Worm (Caenorhabditis elegans) whole organism, L2 larva: ENCODE measurements around the gene T23G7.3.

Experiments
- egl-27 ChIP-seq: sonication (generic microtip); optimal IDR thresholded peaks from 3 replicates; lab custom pipeline; 2017; ENCODE audit warnings: missing biosample characterization, missing genetic modification reagents, missing genetic modification characterization
- mdl-1 ChIP-seq, 2 experiments: fragments of 150-350 bp in 1 of 2; sonication (generic microtip) in 1 of 2; optimal IDR thresholded peaks; 2 replicates each; lab custom pipeline; 2017; ENCODE audit warnings: missing biosample characterization in 2 of 2, missing genetic modification characterization in 2 of 2
- nhr-25 ChIP-seq: fragments of 150-350 bp; sonication (generic microtip); optimal IDR thresholded peaks from 3 replicates; lab custom pipeline; 2014; ENCODE audit warnings: missing biosample characterization, missing genetic modification characterization
- zag-1 ChIP-seq: fragments of 150-350 bp; optimal IDR thresholded peaks from 2 replicates; lab custom pipeline; 2014; ENCODE audit warnings: missing biosample characterization, missing genetic modification characterization
- ztf-11 ChIP-seq: sonication (generic microtip); optimal IDR thresholded peaks from 2 replicates; lab custom pipeline; 2017; ENCODE audit warnings: missing biosample characterization, missing genetic modification characterization

DNA sequence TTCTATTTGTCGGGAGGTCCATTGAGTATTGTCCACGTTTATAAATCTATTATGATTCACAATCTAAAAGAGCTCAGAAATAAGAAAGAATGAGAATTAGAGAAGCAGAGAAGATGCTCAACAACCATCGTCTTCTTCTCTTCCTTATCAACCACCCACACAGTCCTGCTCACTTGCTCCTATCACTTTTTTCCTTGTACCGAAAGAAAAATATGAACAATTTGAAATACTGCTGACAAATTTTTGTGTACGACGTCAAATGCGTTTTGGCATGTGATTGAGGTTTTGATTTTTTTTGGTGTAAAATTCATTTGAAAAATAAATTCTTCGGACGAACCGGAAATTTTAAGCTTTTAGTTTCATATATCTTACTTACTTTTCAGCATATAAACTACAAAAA is 28.7 kb upstream of the T23G7.3 start:
- TF ChIP-seq nhr-25 (no peak), mdl-1 (tag; optimal IDR thresholded peaks at IDR 0.05; lab: Kevin White, UChicago) (no peak), egl-27 (tag; lab: Kevin White, UChicago) (no peak), ztf-11 (tag; lab: Kevin White, UChicago) (no peak), zag-1 (tag; lab: Kevin White, UChicago) (no peak)
